Fruit fly (Drosophila melanogaster): ENCODE measurements around the gene eff.

Gene eff

DNA sequence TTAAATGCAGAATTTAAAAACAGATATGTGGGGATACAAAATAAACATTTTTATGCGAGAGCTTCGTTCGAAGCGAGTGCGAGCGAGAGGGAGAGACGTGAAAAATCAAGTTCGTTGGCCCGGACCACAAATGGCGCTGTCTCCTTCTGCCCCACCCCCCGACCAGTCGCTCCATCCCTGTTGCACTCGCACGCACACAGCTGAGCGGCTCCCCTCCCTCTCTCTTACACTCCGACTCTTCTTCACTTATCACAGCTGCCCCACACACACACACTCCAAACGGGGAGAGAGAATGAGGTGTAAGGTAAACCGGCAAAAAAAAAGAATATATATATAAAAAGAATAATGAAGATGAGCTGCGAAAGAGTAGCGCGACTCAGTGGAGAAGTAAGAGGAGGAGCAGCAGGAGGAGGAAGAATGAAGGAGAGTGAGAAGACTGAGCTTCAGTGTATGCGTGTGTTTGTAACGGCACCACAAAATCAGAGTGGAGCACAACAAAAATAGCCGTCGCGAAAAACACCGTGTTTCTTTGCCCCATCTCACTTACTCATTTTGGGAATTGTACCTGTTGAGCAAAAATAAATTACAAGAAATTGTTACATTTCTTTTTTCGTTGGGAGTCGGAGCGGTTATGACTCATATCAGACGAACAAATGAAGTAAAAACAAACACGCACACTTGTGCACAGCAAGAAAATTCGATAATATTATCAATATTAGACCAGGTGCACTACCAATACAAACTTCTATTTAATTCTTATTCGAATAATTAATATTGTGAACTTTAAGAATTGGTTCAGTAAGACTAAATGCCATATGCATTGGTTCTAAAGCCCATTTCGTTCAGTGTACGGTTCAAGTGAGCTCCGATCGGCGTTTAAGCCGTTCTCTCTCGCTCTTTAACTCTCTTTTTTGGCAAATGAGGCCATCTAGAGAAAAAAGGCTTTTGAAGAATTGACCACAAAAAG, 2.9 kb downstream of the eff start (continued):
- TF ChIP-seq net (GFP tag; optimal IDR thresholded peaks at IDR 0.05) (peak; percentile 97), acj6 (GFP tag; optimal IDR thresholded peaks at IDR 0.05) (peak; percentile 98), Hr38 (GFP tag; optimal IDR thresholded peaks at IDR 0.05) (peak; percentile 79), pdm3 (GFP tag; optimal IDR thresholded peaks at IDR 0.05) (peak; percentile 98), CG6808 (GFP tag; optimal IDR thresholded peaks at IDR 0.05) (peak; percentile 88), CG3032 (tag; optimal IDR thresholded peaks at IDR 0.05) (peak; percentile 95), Sox15 (GFP tag; optimal IDR thresholded peaks at IDR 0.05) (peak; percentile 97), Eip78C (GFP tag) (peak; percentile 99), CG32006 (GFP tag; optimal IDR thresholded peaks at IDR 0.05) (peak; percentile 98), Met (GFP tag; optimal IDR thresholded peaks at IDR 0.05) (peak; percentile 99), fd85E (GFP tag; optimal IDR thresholded peaks at IDR 0.05) (peak; percentile 90), Ets21C (GFP tag; optimal IDR thresholded peaks at IDR 0.05) (peak; percentile 97), Ets96B (tag; optimal IDR thresholded peaks at IDR 0.05) (peak; percentile 95), CG6163 (GFP tag; IDR thresholded peaks at IDR 0.05) (peak; percentile 99), Sox14 (GFP tag; optimal IDR thresholded peaks at IDR 0.05) (peak; percentile 99), Hr4 (GFP tag; optimal IDR thresholded peaks at IDR 0.05) (peak; percentile 99), CG11294 (GFP tag; IDR thresholded peaks at IDR 0.05) (peak; percentile 95), Gug (GFP tag; IDR thresholded peaks at IDR 0.05) (peak; percentile 97), salr (GFP tag; optimal IDR thresholded peaks at IDR 0.05) (peak; percentile 93 to 96), ss (GFP tag; optimal IDR thresholded peaks at IDR 0.05) (peak; percentile 89 to 90)

DNA sequence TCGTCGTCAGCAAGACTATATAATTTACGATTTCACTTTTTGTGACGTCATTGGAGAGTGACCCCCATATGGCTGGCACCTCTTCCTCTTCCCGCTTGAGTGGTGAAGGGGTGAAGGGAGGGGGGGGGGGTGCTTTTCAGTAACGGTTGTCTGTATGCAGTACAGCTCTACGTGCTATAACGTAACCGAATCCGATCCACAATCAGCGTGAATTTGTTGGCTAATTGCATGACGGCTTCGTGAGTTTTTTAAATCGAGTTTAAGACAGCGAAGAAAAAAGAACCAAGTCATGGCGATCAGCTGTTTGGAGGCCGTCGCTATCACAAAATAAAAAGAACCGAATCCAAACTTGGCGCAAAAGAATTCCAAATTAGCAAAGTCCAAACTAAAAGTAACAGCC, 4.4 kb downstream of the eff start:
- TF ChIP-seq vri (GFP tag; optimal IDR thresholded peaks at IDR 0.05) (peak; percentile 38), acj6 (GFP tag; optimal IDR thresholded peaks at IDR 0.05) (no peak)

DNA sequence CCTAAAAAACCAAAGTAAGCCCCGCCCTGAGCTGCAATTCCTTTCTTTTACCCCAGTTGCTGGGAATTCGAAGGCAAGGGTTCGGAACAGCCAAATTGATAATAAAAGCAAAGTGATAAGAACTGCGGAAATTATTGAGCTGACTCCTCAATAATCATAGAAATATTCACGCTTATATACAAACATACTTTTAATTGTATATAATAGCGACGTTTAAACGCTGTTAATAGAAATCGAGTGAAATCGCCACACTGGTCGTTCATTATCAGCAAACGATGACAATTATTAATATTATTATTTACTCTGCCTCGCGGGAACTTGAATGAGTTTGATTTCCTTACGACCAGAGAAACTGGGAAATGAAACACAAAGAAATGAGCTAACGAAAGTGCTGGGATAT, 5.1 kb downstream of the eff start:
- TF ChIP-seq CG11762 (GFP tag; optimal IDR thresholded peaks at IDR 0.05; ENCODE audit: insufficient read depth): no peak
- peak; percentile 18 for TF ChIP-seq vri (GFP tag; optimal IDR thresholded peaks at IDR 0.05)
- TF ChIP-seq dsx (GFP tag; optimal IDR thresholded peaks at IDR 0.05; ENCODE audit: poor library complexity, severe bottlenecking): no peak
- TF ChIP-seq Sox15 (GFP tag; optimal IDR thresholded peaks at IDR 0.05): no peak
- no peak for TF ChIP-seq CG6792 (GFP tag; optimal IDR thresholded peaks at IDR 0.05)
- no peak for TF ChIP-seq CG7368 (GFP tag; optimal IDR thresholded peaks at IDR 0.05)
- no peak for TF ChIP-seq CG11902 (GFP tag; optimal IDR thresholded peaks at IDR 0.05)

DNA sequence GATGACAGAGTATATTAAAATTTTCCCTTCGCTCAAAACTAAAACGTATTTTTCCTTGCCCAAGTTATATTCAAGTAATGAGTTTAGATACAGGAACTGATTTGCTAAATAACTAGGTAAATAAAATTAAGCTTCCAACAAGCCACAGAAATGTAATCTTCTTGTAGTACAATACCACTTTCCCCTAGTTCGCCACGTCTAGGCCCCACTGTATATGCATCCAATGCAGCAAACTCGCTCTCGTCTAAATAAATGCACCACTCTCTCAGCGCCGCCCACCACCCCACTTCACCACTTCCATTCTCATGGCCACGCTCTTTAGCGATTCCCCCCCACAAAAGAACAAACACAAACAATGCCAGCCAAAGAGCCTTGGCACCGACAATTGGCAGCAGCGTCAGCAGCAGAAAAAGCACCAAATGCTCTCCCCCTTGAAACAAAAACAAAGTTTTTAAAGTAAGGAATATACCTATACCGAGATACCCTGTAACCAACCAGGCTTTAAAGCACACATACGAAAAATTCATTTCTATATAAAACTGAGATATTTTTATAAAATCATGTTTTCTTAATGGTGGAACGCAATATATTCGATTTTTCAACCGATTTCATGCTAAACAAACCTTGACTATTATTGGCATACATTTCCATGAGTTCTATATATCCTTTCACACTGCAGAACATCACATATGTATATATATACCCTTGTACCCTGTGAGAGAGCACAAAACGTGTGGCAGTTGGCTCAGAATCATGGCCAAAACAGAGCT, 6.3 kb downstream of the eff start:
- peak; percentile 23 for TF ChIP-seq cyc (GFP tag; optimal IDR thresholded peaks at IDR 0.05)
- peak; percentile 30 for TF ChIP-seq topi (GFP tag; optimal IDR thresholded peaks at IDR 0.05)
- TF ChIP-seq CG7368 (GFP tag; optimal IDR thresholded peaks at IDR 0.05): no peak
- TF ChIP-seq Ets96B (tag; optimal IDR thresholded peaks at IDR 0.05): peak; percentile 40
- TF ChIP-seq CG6808 (GFP tag; optimal IDR thresholded peaks at IDR 0.05): peak; percentile 0
- peak; percentile 2 for TF ChIP-seq CG34406 (GFP tag; optimal IDR thresholded peaks at IDR 0.05)
- peak; percentile 34 for TF ChIP-seq CG32006 (GFP tag; optimal IDR thresholded peaks at IDR 0.05)
- peak; percentile 51; the same call in 2 of the 3 replicates for TF ChIP-seq CG6163 (GFP tag; IDR thresholded peaks at IDR 0.05)
- TF ChIP-seq spab (GFP tag; optimal IDR thresholded peaks at IDR 0.05): peak; percentile 13
- no peak for TF ChIP-seq CG9139 (GFP tag; optimal IDR thresholded peaks at IDR 0.05)
- no peak for TF ChIP-seq salr (GFP tag; optimal IDR thresholded peaks at IDR 0.05)
- TF ChIP-seq Eip75B (GFP tag; optimal IDR thresholded peaks at IDR 0.05): peak; percentile 41
- TF ChIP-seq CG1621 (tag; optimal IDR thresholded peaks at IDR 0.05): peak; percentile 1
- peak; percentile 3 for TF ChIP-seq CG8632 (GFP tag; optimal IDR thresholded peaks at IDR 0.05)
- TF ChIP-seq pdm3 (GFP tag; optimal IDR thresholded peaks at IDR 0.05): no peak
- TF ChIP-seq CG8319 (GFP tag; optimal IDR thresholded peaks at IDR 0.05): no peak
- no peak for TF ChIP-seq Sox102F (GFP tag; optimal IDR thresholded peaks at IDR 0.05)
- TF ChIP-seq acj6 (GFP tag; optimal IDR thresholded peaks at IDR 0.05): peak; percentile 21
- TF ChIP-seq Hr39 (GFP tag; optimal IDR thresholded peaks at IDR 0.05): no peak
- no peak for TF ChIP-seq CG6854 (GFP tag; optimal IDR thresholded peaks at IDR 0.05)
- peak; percentile 33 for TF ChIP-seq Hr4 (GFP tag; optimal IDR thresholded peaks at IDR 0.05)
- TF ChIP-seq CG11762 (GFP tag; optimal IDR thresholded peaks at IDR 0.05; ENCODE audit: insufficient read depth): no peak
- TF ChIP-seq lz (GFP tag; optimal IDR thresholded peaks at IDR 0.05): no peak
- TF ChIP-seq svp (GFP tag): peak; percentile 46
- TF ChIP-seq CG10631 (GFP tag; optimal IDR thresholded peaks at IDR 0.05): peak; percentile 30
- TF ChIP-seq CG3032 (tag; optimal IDR thresholded peaks at IDR 0.05): no peak
- TF ChIP-seq Sox14 (GFP tag; optimal IDR thresholded peaks at IDR 0.05): peak; percentile 29
